Fruit fly (Drosophila melanogaster): ENCODE data around the gene Rsod.

Rsod gene

DNA sequence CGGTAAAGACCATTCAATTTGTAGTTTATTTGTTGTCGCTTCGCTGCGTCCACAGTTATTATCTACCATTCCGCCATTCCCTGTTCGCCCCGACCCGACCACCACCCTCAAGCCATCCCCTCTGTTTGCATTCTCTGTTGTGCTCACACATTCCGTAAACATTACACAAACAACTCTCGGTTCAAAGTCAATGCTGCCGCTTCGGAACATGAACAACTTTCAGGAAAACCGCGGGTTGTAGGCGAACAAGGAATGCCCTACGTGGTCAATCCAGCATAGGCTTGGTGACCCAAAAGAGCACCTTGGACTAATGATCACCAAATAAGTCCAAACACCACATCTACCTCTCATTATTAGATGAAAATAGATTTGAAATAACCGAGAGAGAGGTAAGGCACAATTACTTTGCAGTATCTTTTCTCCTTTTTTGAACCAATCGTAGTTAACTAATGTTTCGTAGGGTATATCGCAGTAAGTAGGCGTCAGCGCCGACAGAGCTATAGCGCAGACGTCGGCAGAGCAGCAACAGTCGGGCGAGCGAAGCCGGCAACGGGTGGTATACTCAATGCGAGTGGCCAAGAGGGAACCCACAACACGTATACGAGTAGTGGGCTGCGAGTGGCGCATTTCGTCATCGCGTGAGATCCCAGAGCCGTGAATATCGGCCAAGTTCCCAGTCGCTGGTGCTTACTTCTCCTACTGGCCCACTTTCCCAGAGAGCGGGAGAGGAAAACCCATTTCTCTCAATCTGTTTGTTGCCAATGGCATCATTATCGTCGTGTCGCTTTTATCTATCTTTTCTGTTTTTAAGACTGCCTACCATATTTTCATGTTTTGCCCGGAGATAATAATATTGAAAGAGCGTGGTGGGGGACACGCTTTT is 32.3 kb upstream of the Rsod start (continued):
- TF ChIP-seq CG4404 (GFP tag; IDR thresholded peaks at IDR 0.05) (peak; percentile 89), CG13287 (GFP tag; IDR thresholded peaks at IDR 0.05; ENCODE audit: partially characterized antibody) (peak; percentile 21; the same call in 1 of the 2 replicates), CG18619 (GFP tag; optimal IDR thresholded peaks at IDR 0.05) (peak; percentile 90), Kr (GFP tag; optimal IDR thresholded peaks at IDR 0.05) (peak; percentile 62), ems (GFP tag; optimal IDR thresholded peaks at IDR 0.05) (peak; percentile 98), pnt (GFP tag; optimal IDR thresholded peaks at IDR 0.05) (peak; percentile 97), Tbp (GFP tag; optimal IDR thresholded peaks at IDR 0.05) (no peak), aop (GFP tag; IDR thresholded peaks at IDR 0.05) (peak; percentile 95), CG13296 (GFP tag; optimal IDR thresholded peaks at IDR 0.05) (peak; percentile 94), stc (GFP tag; IDR thresholded peaks at IDR 0.05) (peak; percentile 92), CG3726 (GFP tag; IDR thresholded peaks at IDR 0.05) (peak; percentile 87), CG31224 (GFP tag; IDR thresholded peaks at IDR 0.05) (peak; percentile 88), dpn (GFP tag; optimal IDR thresholded peaks at IDR 0.05) (peak; percentile 96 to 99), Oli (tag; optimal IDR thresholded peaks at IDR 0.05) (peak; percentile 94), gsb (GFP tag; IDR thresholded peaks at IDR 0.05) (peak; percentile 85), chif (GFP tag; optimal IDR thresholded peaks at IDR 0.05) (peak; percentile 93 to 98)

DNA sequence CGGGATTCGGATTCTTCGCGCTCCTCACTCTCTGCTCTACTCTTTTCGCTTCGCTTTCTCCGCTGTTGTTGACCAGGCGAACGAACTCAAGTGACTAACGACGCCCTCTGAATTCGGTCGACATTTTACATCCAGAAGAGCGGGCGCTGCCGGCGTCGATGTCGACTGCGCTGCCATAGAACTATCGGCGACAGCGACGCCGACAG is 31.8 kb upstream of the Rsod start, which contains the start of gene CG9743:
Gene CG9743 (minus strand): TSS at position 101 of the 206 bp plus-strand sequence.
- TF ChIP-seq CG31441 (GFP tag; IDR thresholded peaks at IDR 0.05) (no peak), Side (GFP tag; optimal IDR thresholded peaks at IDR 0.05) (no peak), Tbp (GFP tag; optimal IDR thresholded peaks at IDR 0.05) (no peak), CG14860 (GFP tag; IDR thresholded peaks at IDR 0.05; ENCODE audit: partially characterized antibody) (no peak), lbe (GFP tag; optimal IDR thresholded peaks at IDR 0.05) (no peak), ftz-f1 (GFP tag; optimal IDR thresholded peaks at IDR 0.05) (no peak), cg (GFP tag; optimal IDR thresholded peaks at IDR 0.05) (no peak), CG9876 (GFP tag; optimal IDR thresholded peaks at IDR 0.05) (no peak), Jarid2 (GFP tag; optimal IDR thresholded peaks at IDR 0.05) (peak; percentile 35), CG12391 (tag; optimal IDR thresholded peaks at IDR 0.05) (no peak), CG6813 (GFP tag; optimal IDR thresholded peaks at IDR 0.05) (no peak), C15 (GFP tag; IDR thresholded peaks at IDR 0.05) (no peak), CG1603 (tag; optimal IDR thresholded peaks at IDR 0.05) (no peak), Atf6 (GFP tag; IDR thresholded peaks at IDR 0.05) (no peak), Ets97D (GFP tag; optimal IDR thresholded peaks at IDR 0.05) (no peak), cas (GFP tag; IDR thresholded peaks at IDR 0.05) (no peak), hb (GFP tag; IDR thresholded peaks at IDR 0.05; ENCODE audit: partially characterized antibody) (0 out of 3 replicates have a peak, but pooled peaks have one; percentile 15), CG10366 (GFP tag; IDR thresholded peaks at IDR 0.05) (no peak), CG42726 (GFP tag; IDR thresholded peaks at IDR 0.05; ENCODE audit: partially characterized antibody) (0 out of 2 replicates have a peak, but pooled peaks have one; percentile 5), bbx (GFP tag; IDR thresholded peaks at IDR 0.05; ENCODE audit: partially characterized antibody) (peak; percentile 38; the same call in 1 of the 2 replicates), sna (GFP tag; IDR thresholded peaks at IDR 0.05; ENCODE audit: partially characterized antibody) (0 out of 2 replicates have a peak, but pooled peaks have one; percentile 21), caup (GFP tag; optimal IDR thresholded peaks at IDR 0.05; ENCODE audit: severe bottlenecking) (no peak), so (GFP tag; IDR thresholded peaks at IDR 0.05) (no peak), CG2678 (tag; optimal IDR thresholded peaks at IDR 0.05) (no peak), Oaz (GFP tag; IDR thresholded peaks at IDR 0.05) (no peak), CG10959 (GFP tag; IDR thresholded peaks at IDR 0.05) (no peak), ind (GFP tag; optimal IDR thresholded peaks at IDR 0.05) (no peak), jigr1 (GFP tag; IDR thresholded peaks at IDR 0.05) (no peak), CG4707 (GFP tag; optimal IDR thresholded peaks at IDR 0.05) (no peak), ab (GFP tag; optimal IDR thresholded peaks at IDR 0.05) (no peak), z (GFP tag; IDR thresholded peaks at IDR 0.05) (no peak), mirr (GFP tag; optimal IDR thresholded peaks at IDR 0.05) (no peak), HLHmδ (GFP tag; optimal IDR thresholded peaks at IDR 0.05) (no peak), sqz (GFP tag; optimal IDR thresholded peaks at IDR 0.05) (no peak)

All from whole organism, embryonic.